Fruit fly (Drosophila melanogaster) whole organism, embryonic: ENCODE measurements around the gene Pp2A-29B.

ENCODE experiments used
- B-H2 ChIP-seq: fragments of 200-800 bp; sonication (Bioruptor generic); optimal IDR thresholded peaks from 2 replicates; lab custom pipeline; 2018; ENCODE audit warnings: missing biosample characterization, mild to moderate bottlenecking, missing genetic modification characterization
- CG10366 ChIP-seq: fragments of 200-800 bp; sonication (Bioruptor generic); IDR thresholded peaks from 2 replicates; pipeline ENCODE4 v1.3.6; 2022; ENCODE audit warnings: missing biosample characterization, missing genetic modification characterization
- CG11696 ChIP-seq: fragments of 200-800 bp; sonication (Bioruptor generic); IDR thresholded peaks from 2 replicates; pipeline ENCODE4 v1.3.6; 2022; ENCODE audit warnings: missing biosample characterization, missing genetic modification characterization
- CG13123 ChIP-seq: fragments of 200-800 bp; sonication (Bioruptor generic); optimal IDR thresholded peaks from 2 replicates; lab custom pipeline; 2016; ENCODE audit warnings: missing biosample characterization, missing genetic modification characterization
- CG13775 ChIP-seq: fragments of 200-800 bp; sonication (Bioruptor generic); optimal IDR thresholded peaks from 3 replicates; lab custom pipeline; 2017; ENCODE audit warnings: missing biosample characterization, mild to moderate bottlenecking, missing genetic modification characterization
- CG15269 ChIP-seq: fragments of 200-800 bp; sonication (Bioruptor generic); optimal IDR thresholded peaks from 2 replicates; lab custom pipeline; 2018; ENCODE audit warnings: missing biosample characterization, mild to moderate bottlenecking, missing genetic modification characterization, moderate library complexity
- CG1603 ChIP-seq: fragments of 200-800 bp; sonication (Bioruptor generic); optimal IDR thresholded peaks from 2 replicates; lab custom pipeline; 2019; ENCODE audit warnings: missing biosample characterization, mild to moderate bottlenecking, missing genetic modification characterization, moderate library complexity
- CG17328 ChIP-seq: fragments of 200-800 bp; sonication (Bioruptor generic); IDR thresholded peaks from 2 replicates; pipeline ENCODE4 v1.3.6; 2022; ENCODE audit warnings: missing biosample characterization, missing genetic modification characterization
- CG34376 ChIP-seq: fragments of 200-800 bp; sonication (Bioruptor generic); optimal IDR thresholded peaks from 2 replicates; lab custom pipeline; 2018; ENCODE audit warnings: missing biosample characterization, mild to moderate bottlenecking, missing genetic modification characterization
- CG6254 ChIP-seq: fragments of 200-800 bp; sonication (Bioruptor generic); optimal IDR thresholded peaks from 3 replicates; lab custom pipeline; 2017; ENCODE audit warnings: mild to moderate bottlenecking, missing biosample characterization, missing genetic modification reagents, missing genetic modification characterization
- CG6272 ChIP-seq: fragments of 200-800 bp; sonication (Bioruptor generic); IDR thresholded peaks from 2 replicates; pipeline ENCODE4 v1.3.6; 2022; ENCODE audit warnings: missing biosample characterization, missing genetic modification characterization
- CG6791 ChIP-seq: fragments of 200-800 bp; sonication (Bioruptor generic); IDR thresholded peaks from 3 replicates; pipeline ENCODE4 v1.3.6; 2022; ENCODE audit warnings: missing biosample characterization, missing genetic modification characterization; ENCODE audit not compliant: partially characterized antibody
- CG7357 ChIP-seq: fragments of 200-800 bp; sonication (Bioruptor generic); IDR thresholded peaks from 3 replicates; pipeline ENCODE4 v1.3.6; 2022; ENCODE audit warnings: missing biosample characterization, missing genetic modification characterization
- CG8944 ChIP-seq: fragments of 200-800 bp; sonication (Bioruptor generic); optimal IDR thresholded peaks from 3 replicates; lab custom pipeline; 2016; ENCODE audit warnings: missing biosample characterization, missing genetic modification characterization
- Dbx ChIP-seq: fragments of 200-800 bp; sonication (Bioruptor generic); IDR thresholded peaks from 3 replicates; pipeline ENCODE4 v1.3.6; 2022; ENCODE audit warnings: missing biosample characterization, missing genetic modification characterization
- Dip2 ChIP-seq: fragments of 200-800 bp; sonication (Bioruptor generic); IDR thresholded peaks from 2 replicates; pipeline ENCODE4 v1.3.6; 2022; ENCODE audit warnings: missing biosample characterization, missing genetic modification characterization
- Fer1 ChIP-seq: fragments of 200-800 bp; sonication (Bioruptor generic); optimal IDR thresholded peaks from 2 replicates; lab custom pipeline; 2017; ENCODE audit warnings: missing biosample characterization, mild to moderate bottlenecking, missing genetic modification characterization
- Gsc ChIP-seq: fragments of 200-800 bp; sonication (Bioruptor generic); IDR thresholded peaks from 2 replicates; pipeline ENCODE4 v1.3.6; 2022; ENCODE audit warnings: missing biosample characterization, missing genetic modification characterization
- Gug ChIP-seq: fragments of 200-800 bp; sonication (Bioruptor generic); IDR thresholded peaks from 4 replicates; pipeline ENCODE4 v1.3.6; 2022; ENCODE audit warnings: missing biosample characterization, missing genetic modification characterization
- H15 ChIP-seq: fragments of 200-800 bp; sonication (Bioruptor generic); IDR thresholded peaks from 3 replicates; pipeline ENCODE4 v1.3.6; 2022; ENCODE audit warnings: missing biosample characterization, missing genetic modification characterization
- MESR4 ChIP-seq: fragments of 200-800 bp; sonication (Bioruptor generic); optimal IDR thresholded peaks from 2 replicates; lab custom pipeline; 2018; ENCODE audit warnings: missing biosample characterization, mild to moderate bottlenecking, missing genetic modification characterization, moderate library complexity
- NfI ChIP-seq: fragments of 200-800 bp; sonication (Bioruptor generic); optimal IDR thresholded peaks from 3 replicates; lab custom pipeline; 2018; ENCODE audit warnings: missing biosample characterization, mild to moderate bottlenecking, missing genetic modification characterization, moderate library complexity
- Oli ChIP-seq: fragments of 200-800 bp; sonication (Bioruptor generic); optimal IDR thresholded peaks from 2 replicates; lab custom pipeline; 2018; ENCODE audit warnings: missing biosample characterization, mild to moderate bottlenecking, missing genetic modification characterization, moderate library complexity
- Pdp1 ChIP-seq, 2 experiments: fragments of 200-800 bp; sonication (Bioruptor generic); optimal IDR thresholded peaks; 3 replicates each; lab custom pipeline; 2016; ENCODE audit warnings: missing biosample characterization in 2 of 2, missing genetic modification characterization in 2 of 2, mild to moderate bottlenecking in 1 of 2, moderate library complexity in 1 of 2
- Rfx ChIP-seq: fragments of 200-800 bp; sonication (Bioruptor generic); IDR thresholded peaks from 2 replicates; pipeline ENCODE4 v1.3.6; 2022; ENCODE audit warnings: missing biosample characterization, missing genetic modification characterization
- Usf ChIP-seq: fragments of 200-800 bp; sonication (Bioruptor generic); optimal IDR thresholded peaks from 2 replicates; lab custom pipeline; 2017; ENCODE audit warnings: missing genotype, missing biosample characterization, missing genetic modification characterization
- ash1 ChIP-seq: fragments of 200-800 bp; sonication (Bioruptor generic); optimal IDR thresholded peaks from 2 replicates; lab custom pipeline; 2018; ENCODE audit warnings: missing biosample characterization, mild to moderate bottlenecking, missing genetic modification characterization
- az2 ChIP-seq: fragments of 200-800 bp; sonication (Bioruptor generic); optimal IDR thresholded peaks from 3 replicates; lab custom pipeline; 2016; ENCODE audit warnings: missing biosample characterization, missing genetic modification characterization
- ci ChIP-seq: fragments of 200-800 bp; sonication (Bioruptor generic); IDR thresholded peaks from 3 replicates; pipeline ENCODE4 v1.3.6; 2022; ENCODE audit warnings: missing biosample characterization, missing genetic modification characterization
- dm ChIP-seq: fragments of 200-800 bp; sonication (Bioruptor generic); optimal IDR thresholded peaks from 3 replicates; lab custom pipeline; 2016; ENCODE audit warnings: missing biosample characterization, missing genetic modification characterization
- fd102C ChIP-seq: fragments of 200-800 bp; sonication (Bioruptor generic); optimal IDR thresholded peaks from 2 replicates; lab custom pipeline; 2018; ENCODE audit warnings: missing biosample characterization, mild to moderate bottlenecking, missing genetic modification characterization, moderate library complexity
- fd64A ChIP-seq: fragments of 200-800 bp; sonication (Bioruptor generic); optimal IDR thresholded peaks from 3 replicates; lab custom pipeline; 2018; ENCODE audit warnings: missing biosample characterization, mild to moderate bottlenecking, missing genetic modification characterization
- fd96Cb ChIP-seq: fragments of 200-800 bp; sonication (Bioruptor generic); optimal IDR thresholded peaks from 2 replicates; lab custom pipeline; 2018; ENCODE audit warnings: missing biosample characterization, mild to moderate bottlenecking, missing genetic modification characterization, moderate library complexity
- ftz-f1 ChIP-seq: fragments of 200-800 bp; sonication (Bioruptor generic); optimal IDR thresholded peaks from 2 replicates; lab custom pipeline; 2016; ENCODE audit warnings: missing biosample characterization, missing genetic modification characterization
- grau ChIP-seq: fragments of 200-800 bp; optimal IDR thresholded peaks from 3 replicates; lab custom pipeline; 2019; ENCODE audit warnings: missing biosample characterization, mild to moderate bottlenecking, missing genetic modification characterization, moderate library complexity
- knrl ChIP-seq: fragments of 200-800 bp; sonication (Bioruptor generic); IDR thresholded peaks from 3 replicates; pipeline ENCODE4 v1.3.6; 2022; ENCODE audit warnings: missing biosample characterization, missing genetic modification characterization; ENCODE audit not compliant: partially characterized antibody
- lmd ChIP-seq: fragments of 200-800 bp; sonication (Bioruptor generic); IDR thresholded peaks from 2 replicates; pipeline ENCODE4 v1.3.6; 2022; ENCODE audit warnings: missing biosample characterization, missing genetic modification characterization
- nerfin-1 ChIP-seq: fragments of 200-800 bp; sonication (Bioruptor generic); optimal IDR thresholded peaks from 3 replicates; lab custom pipeline; 2019; ENCODE audit warnings: missing biosample characterization, mild to moderate bottlenecking, missing genetic modification characterization, moderate library complexity
- org-1 ChIP-seq: fragments of 200-800 bp; sonication (Bioruptor generic); optimal IDR thresholded peaks from 2 replicates; lab custom pipeline; 2017; ENCODE audit warnings: missing biosample characterization, missing genetic modification characterization
- peb ChIP-seq: fragments of 200-800 bp; sonication (Bioruptor generic); IDR thresholded peaks from 2 replicates; pipeline ENCODE4 v1.3.6; 2022; ENCODE audit warnings: missing biosample characterization, missing genetic modification characterization
- pho ChIP-seq: fragments of 200-800 bp; sonication (Bioruptor generic); optimal IDR thresholded peaks from 2 replicates; lab custom pipeline; 2016; ENCODE audit warnings: missing biosample characterization, missing genetic modification characterization
- prd ChIP-seq, 3 experiments: fragments of >200 bp in 2 of 3; fragments of 200-800 bp in 1 of 3; sonication (Bioruptor generic) in 1 of 3; optimal IDR thresholded peaks in 2 of 3; IDR thresholded peaks in 1 of 3; 2 replicates in 2 of 3; 3 replicates in 1 of 3; pipeline versions ENCODE4 v1.3.6 to Lab custom; 2017 to 2022; ENCODE audit warnings: missing biosample characterization in 1 of 3, missing genetic modification characterization in 1 of 3
- slbo ChIP-seq: fragments of 200-800 bp; sonication (Bioruptor generic); IDR thresholded peaks from 2 replicates; pipeline ENCODE4 v1.3.6; 2022; ENCODE audit warnings: missing biosample characterization, missing genetic modification characterization
- tin ChIP-seq: fragments of 200-800 bp; sonication (Bioruptor generic); optimal IDR thresholded peaks from 3 replicates; lab custom pipeline; 2016; ENCODE audit warnings: missing biosample characterization, missing genetic modification characterization
- tio ChIP-seq: fragments of 200-800 bp; sonication (Bioruptor generic); optimal IDR thresholded peaks from 2 replicates; lab custom pipeline; 2017; ENCODE audit warnings: missing biosample characterization, missing genetic modification characterization, inconsistent platforms
- unc-4 ChIP-seq: fragments of 200-800 bp; sonication (Bioruptor generic); IDR thresholded peaks from 2 replicates; pipeline ENCODE4 v1.3.6; 2022; ENCODE audit warnings: missing biosample characterization, missing genetic modification characterization; ENCODE audit not compliant: partially characterized antibody
- usp ChIP-seq: fragments of >200 bp; optimal IDR thresholded peaks from 2 replicates; lab custom pipeline; 2017; ENCODE audit warnings: missing biosample characterization, missing genetic modification characterization

The Pp2A-29B gene

dm6 chr2L:8361204-8361952 is 4.5 kb upstream of the Pp2A-29B start (continued):
- TF ChIP-seq az2 (no peak), knrl (GFP tag; lab: Robert Waterston, UW) (no peak), fd64A (GFP tag; lab: Kevin White, UChicago) (peak; percentile 62), pho (peak; percentile 15), CG1603 (tag; lab: Kevin White, UChicago) (no peak), nerfin-1 (tag; lab: Kevin White, UChicago) (no peak), fd96Cb (tag; lab: Kevin White, UChicago) (peak; percentile 27), tio (GFP tag; lab: Kevin White, UChicago) (no peak), usp (GFP tag; lab: Kevin White, UChicago) (no peak), CG34376 (no peak), CG15269 (tag; lab: Kevin White, UChicago) (no peak), CG10366 (GFP tag; lab: Robert Waterston, UW) (no peak), peb (no peak), CG11696 (GFP tag; lab: Robert Waterston, UW) (no peak)

DNA sequence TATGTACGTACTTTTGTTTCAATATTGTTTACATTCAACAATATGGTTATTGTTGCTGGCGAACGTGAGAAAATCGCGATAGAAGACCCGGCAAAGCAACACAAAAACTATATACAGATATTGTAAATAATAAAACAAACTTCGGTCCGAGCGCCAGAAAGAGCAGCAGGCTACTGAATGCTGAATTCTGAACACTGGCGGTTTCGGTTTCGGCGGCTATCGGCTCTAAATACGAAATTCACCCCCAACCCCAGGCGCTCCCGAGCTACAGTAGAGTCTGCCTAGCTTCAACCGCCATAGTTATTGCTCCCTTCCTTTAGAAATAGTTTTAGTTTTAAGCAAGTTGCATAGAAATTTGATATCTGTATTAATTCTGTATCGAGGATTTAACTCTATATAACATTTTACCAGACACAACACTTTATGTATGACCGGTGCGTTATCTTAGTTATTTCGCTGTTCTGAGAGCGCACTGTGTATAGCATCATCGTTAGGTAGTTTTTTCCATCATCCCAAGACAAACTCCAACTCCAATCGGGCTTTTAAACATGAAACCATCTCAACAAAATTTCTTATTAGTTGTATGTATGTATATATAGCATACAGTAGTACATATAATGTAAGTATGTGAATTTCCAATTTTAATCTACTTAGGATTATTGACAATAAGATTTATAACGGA is 3.4 kb upstream of the Pp2A-29B start, which contains the start of gene CG7627:
Gene CG7627, minus strand, starts transcription at position 197 of the 682 bp plus-strand sequence.
- peak; percentile 85 for TF ChIP-seq lmd (GFP tag; lab: Robert Waterston, UW)
- peak; percentile 58 for TF ChIP-seq CG6272
- TF ChIP-seq unc-4 = no peak
- peak; percentile 80 for TF ChIP-seq CG17328 (GFP tag; lab: Robert Waterston, UW)
- peak; percentile 35 to 70 for TF ChIP-seq Pdp1 (GFP tag; optimal IDR thresholded peaks at IDR 0.05; lab: Kevin White, UChicago)
- peak; percentile 70 for TF ChIP-seq B-H2 (GFP tag; lab: Kevin White, UChicago)
- TF ChIP-seq Usf = peak; percentile 51
- peak; percentile 87 for TF ChIP-seq Rfx
- peak; percentile 52 for TF ChIP-seq dm (GFP tag; lab: Kevin White, UChicago)
- TF ChIP-seq slbo = peak; percentile 87
- TF ChIP-seq NfI (GFP tag; lab: Kevin White, UChicago) = peak; percentile 52
- no peak for TF ChIP-seq CG13123 (GFP tag; lab: Kevin White, UChicago)
- no peak for TF ChIP-seq prd (optimal IDR thresholded peaks at IDR 0.05; lab: Kevin White, UChicago)
- TF ChIP-seq prd (GFP tag; IDR thresholded peaks at IDR 0.05; lab: Robert Waterston, UW) = peak; percentile 81
- TF ChIP-seq Dip2 (GFP tag; lab: Robert Waterston, UW) = no peak; the same call in 1 of the 2 replicates
- TF ChIP-seq Gug = peak; percentile 86
- TF ChIP-seq MESR4 = no peak
- peak; percentile 75 for TF ChIP-seq CG8944
- TF ChIP-seq Dbx (GFP tag; lab: Robert Waterston, UW) = peak; percentile 85
- peak; percentile 60 for TF ChIP-seq CG13775 (GFP tag; lab: Kevin White, UChicago)
- TF ChIP-seq Oli = peak; percentile 54
- TF ChIP-seq ftz-f1 (GFP tag; lab: Kevin White, UChicago) = no peak
- TF ChIP-seq Fer1 (GFP tag; lab: Kevin White, UChicago) = peak; percentile 86
- peak; percentile 59 for TF ChIP-seq org-1 (GFP tag; lab: Kevin White, UChicago)
- peak; percentile 12 for TF ChIP-seq CG6254 (GFP tag; lab: Kevin White, UChicago)
- TF ChIP-seq ci = peak; percentile 67; the same call in 2 of the 3 replicates
- peak; percentile 68 for TF ChIP-seq tin (GFP tag; lab: Kevin White, UChicago)
- no peak for TF ChIP-seq ash1 (GFP tag; lab: Kevin White, UChicago)
- no peak; the same call in 2 of the 3 replicates for TF ChIP-seq H15 (GFP tag; lab: Robert Waterston, UW)
- TF ChIP-seq Gsc = no peak
- TF ChIP-seq CG7357 = peak; percentile 73; the same call in 2 of the 3 replicates
- no peak for TF ChIP-seq fd102C (GFP tag; lab: Kevin White, UChicago)
- TF ChIP-seq CG6791 (GFP tag; lab: Robert Waterston, UW) = no peak
- TF ChIP-seq grau (tag; lab: Kevin White, UChicago) = peak; percentile 98
